Fruit fly (Drosophila melanogaster): Measurements from ENCODE around the gene baz.
A peak's percentile ranks its signal among the peaks of the same experiment; 100 is the strongest.

The baz gene

dm6 chrX:17147983-17148637, 11.7 kb upstream of the baz start, which contains the start of gene RpS5a:
TSS of gene RpS5a (minus strand) at chrX:17148264.
- peak; percentile 72 for TF ChIP-seq acj6 (GFP tag; optimal IDR thresholded peaks at IDR 0.05)
- peak; percentile 78 for TF ChIP-seq CG7368 (GFP tag; optimal IDR thresholded peaks at IDR 0.05)
- peak; percentile 85 for TF ChIP-seq CG6854 (GFP tag; optimal IDR thresholded peaks at IDR 0.05)
- peak; percentile 85 for TF ChIP-seq cyc (GFP tag; optimal IDR thresholded peaks at IDR 0.05)
- peak; percentile 69 for TF ChIP-seq CG6792 (GFP tag; optimal IDR thresholded peaks at IDR 0.05)
- TF ChIP-seq Sox15 (GFP tag; optimal IDR thresholded peaks at IDR 0.05): peak; percentile 62
- peak; percentile 63 for TF ChIP-seq fd59A (GFP tag; optimal IDR thresholded peaks at IDR 0.05)
- peak; percentile 91 for TF ChIP-seq Eip78C (GFP tag)
- peak; percentile 53 for TF ChIP-seq svp (GFP tag)
- peak; percentile 61 to 85 for TF ChIP-seq ss (GFP tag; optimal IDR thresholded peaks at IDR 0.05)
- TF ChIP-seq CG11902 (GFP tag; optimal IDR thresholded peaks at IDR 0.05): peak; percentile 65
- no peak for TF ChIP-seq CG6276 (GFP tag; optimal IDR thresholded peaks at IDR 0.05)
- peak; percentile 0 for TF ChIP-seq Lpt (GFP tag; optimal IDR thresholded peaks at IDR 0.05)
- TF ChIP-seq CG16779 (tag; optimal IDR thresholded peaks at IDR 0.05): no peak
- TF ChIP-seq CG1621 (tag; optimal IDR thresholded peaks at IDR 0.05): peak; percentile 54
- peak; percentile 67 for TF ChIP-seq Smox (GFP tag; optimal IDR thresholded peaks at IDR 0.05)
- no peak for TF ChIP-seq Eip93F (GFP tag; optimal IDR thresholded peaks at IDR 0.05)
- peak; percentile 33 for TF ChIP-seq dsx (GFP tag; optimal IDR thresholded peaks at IDR 0.05; ENCODE audit: poor library complexity, severe bottlenecking)
- TF ChIP-seq Blimp-1 (GFP tag; optimal IDR thresholded peaks at IDR 0.05): peak; percentile 59
- peak; percentile 75 for TF ChIP-seq OdsH (GFP tag; optimal IDR thresholded peaks at IDR 0.05)
- TF ChIP-seq Gug (GFP tag; IDR thresholded peaks at IDR 0.05): peak; percentile 35; the same call in 1 of the 2 replicates
- peak; percentile 39 for TF ChIP-seq fd85E (GFP tag; optimal IDR thresholded peaks at IDR 0.05)
- TF ChIP-seq CG3032 (tag; optimal IDR thresholded peaks at IDR 0.05): peak; percentile 66
- TF ChIP-seq Sox102F (GFP tag; optimal IDR thresholded peaks at IDR 0.05): peak; percentile 67
- TF ChIP-seq CG3919 (GFP tag; optimal IDR thresholded peaks at IDR 0.05): peak; percentile 87
- peak; percentile 55 for TF ChIP-seq fkh (GFP tag; optimal IDR thresholded peaks at IDR 0.05)
- TF ChIP-seq Hr39 (GFP tag; optimal IDR thresholded peaks at IDR 0.05): peak; percentile 79
- TF ChIP-seq CG11294 (GFP tag; IDR thresholded peaks at IDR 0.05): peak; percentile 48; the same call in 1 of the 2 replicates
- TF ChIP-seq Ets96B (tag; optimal IDR thresholded peaks at IDR 0.05): peak; percentile 21
- TF ChIP-seq CG6163 (GFP tag; IDR thresholded peaks at IDR 0.05): peak; percentile 76
- peak; percentile 57 for TF ChIP-seq dac (GFP tag; optimal IDR thresholded peaks at IDR 0.05)
- TF ChIP-seq Met (GFP tag; optimal IDR thresholded peaks at IDR 0.05): peak; percentile 79
- peak; percentile 78 for TF ChIP-seq esn (GFP tag; optimal IDR thresholded peaks at IDR 0.05)
- TF ChIP-seq CG11762 (GFP tag; optimal IDR thresholded peaks at IDR 0.05; ENCODE audit: insufficient read depth): peak; percentile 55
- no peak for TF ChIP-seq Hr38 (GFP tag; optimal IDR thresholded peaks at IDR 0.05)
- TF ChIP-seq Hr4 (GFP tag; optimal IDR thresholded peaks at IDR 0.05): peak; percentile 31
- peak; percentile 81 for TF ChIP-seq lz (GFP tag; optimal IDR thresholded peaks at IDR 0.05)
- TF ChIP-seq net (GFP tag; optimal IDR thresholded peaks at IDR 0.05): peak; percentile 84
- TF ChIP-seq salr (GFP tag; optimal IDR thresholded peaks at IDR 0.05): peak; percentile 43 to 84
- TF ChIP-seq CG10669 (GFP tag; optimal IDR thresholded peaks at IDR 0.05): peak; percentile 71
- no peak for TF ChIP-seq CG4318 (GFP tag; optimal IDR thresholded peaks at IDR 0.05)
- TF ChIP-seq CG34406 (GFP tag; optimal IDR thresholded peaks at IDR 0.05): peak; percentile 75
- peak; percentile 79 for TF ChIP-seq CG31627 (GFP tag; optimal IDR thresholded peaks at IDR 0.05)
- TF ChIP-seq topi (GFP tag; optimal IDR thresholded peaks at IDR 0.05): peak; percentile 79
- TF ChIP-seq CG8632 (GFP tag; optimal IDR thresholded peaks at IDR 0.05): peak; percentile 66
- peak; percentile 56 for TF ChIP-seq CG10631 (GFP tag; optimal IDR thresholded peaks at IDR 0.05)
- peak; percentile 55 for TF ChIP-seq Eip75B (GFP tag; optimal IDR thresholded peaks at IDR 0.05)
- TF ChIP-seq CG8319 (GFP tag; optimal IDR thresholded peaks at IDR 0.05): peak; percentile 80
- peak; percentile 37 for TF ChIP-seq CG15336 (GFP tag; IDR thresholded peaks at IDR 0.05)
- TF ChIP-seq CG9139 (GFP tag; optimal IDR thresholded peaks at IDR 0.05): peak; percentile 82
- peak; percentile 73 for TF ChIP-seq pdm3 (GFP tag; optimal IDR thresholded peaks at IDR 0.05)

Data from whole organism, prepupa.